Fruit fly (Drosophila melanogaster) whole organism, embryonic: ENCODE measurements around the gene tau.

ENCODE experiments used
- ATbp ChIP-seq: fragments of 200-800 bp; sonication (Bioruptor generic); optimal IDR thresholded peaks from 2 replicates; lab custom pipeline; 2017; ENCODE audit warnings: missing biosample characterization, mild to moderate bottlenecking, missing genetic modification characterization, missing genetic modification reagents
- Asciz ChIP-seq: fragments of 200-800 bp; sonication (Bioruptor generic); optimal IDR thresholded peaks from 2 replicates; lab custom pipeline; 2017; ENCODE audit warnings: missing biosample characterization, mild to moderate bottlenecking, missing genetic modification characterization, missing genetic modification reagents
- Awh ChIP-seq: fragments of 200-800 bp; sonication (Bioruptor generic); IDR thresholded peaks from 2 replicates; pipeline ENCODE4, ENCODE4 v1.3.6; 2022; ENCODE audit warnings: missing biosample characterization, missing genetic modification characterization
- Blimp-1 ChIP-seq: fragments of 200-800 bp; sonication (Bioruptor generic); optimal IDR thresholded peaks from 3 replicates; lab custom pipeline; 2018; ENCODE audit warnings: missing biosample characterization, missing genetic modification characterization, mild to moderate bottlenecking, moderate library complexity, missing genetic modification reagents
- CG10209 ChIP-seq: fragments of 200-800 bp; sonication (Bioruptor generic); optimal IDR thresholded peaks from 3 replicates; lab custom pipeline; 2017; ENCODE audit warnings: missing biosample characterization, mild to moderate bottlenecking, missing genetic modification characterization, missing genetic modification reagents
- CG11695 ChIP-seq: fragments of 200-800 bp; sonication (Bioruptor generic); IDR thresholded peaks from 3 replicates; pipeline ENCODE4 v1.3.6; 2022; ENCODE audit warnings: missing biosample characterization, missing genetic modification characterization
- CG12659 ChIP-seq: fragments of 200-800 bp; sonication (Bioruptor generic); optimal IDR thresholded peaks from 3 replicates; lab custom pipeline; 2017; ENCODE audit warnings: mild to moderate bottlenecking, missing biosample characterization, missing genetic modification reagents, missing genetic modification characterization
- CG15269 ChIP-seq: fragments of 200-800 bp; sonication (Bioruptor generic); optimal IDR thresholded peaks from 2 replicates; lab custom pipeline; 2018; ENCODE audit warnings: missing biosample characterization, mild to moderate bottlenecking, missing genetic modification characterization, moderate library complexity
- CG1603 ChIP-seq: fragments of 200-800 bp; sonication (Bioruptor generic); optimal IDR thresholded peaks from 2 replicates; lab custom pipeline; 2019; ENCODE audit warnings: missing biosample characterization, mild to moderate bottlenecking, missing genetic modification characterization, moderate library complexity
- CG16813 ChIP-seq: fragments of 200-800 bp; sonication (Bioruptor generic); IDR thresholded peaks from 3 replicates; pipeline ENCODE4 v1.3.6; 2022; ENCODE audit warnings: missing biosample characterization, missing genetic modification characterization; ENCODE audit not compliant: partially characterized antibody
- CG17359 ChIP-seq: fragments of 200-800 bp; sonication (Bioruptor generic); optimal IDR thresholded peaks from 3 replicates; lab custom pipeline; 2018; ENCODE audit warnings: missing biosample characterization, mild to moderate bottlenecking, missing genetic modification characterization, moderate library complexity
- CG18599 ChIP-seq: fragments of 200-800 bp; sonication (Bioruptor generic); optimal IDR thresholded peaks from 3 replicates; lab custom pipeline; 2017; ENCODE audit warnings: missing biosample characterization, missing genetic modification characterization, mild to moderate bottlenecking, moderate library complexity, missing genetic modification reagents
- CG2678 ChIP-seq: fragments of 200-800 bp; sonication (Bioruptor generic); optimal IDR thresholded peaks from 3 replicates; lab custom pipeline; 2019; ENCODE audit warnings: missing biosample characterization, mild to moderate bottlenecking, missing genetic modification characterization, moderate library complexity
- CG30403 ChIP-seq: fragments of 200-800 bp; sonication (Bioruptor generic); optimal IDR thresholded peaks from 3 replicates; lab custom pipeline; 2016; ENCODE audit warnings: missing biosample characterization, missing genetic modification characterization
- CG3163 ChIP-seq: fragments of 200-800 bp; sonication (Bioruptor generic); optimal IDR thresholded peaks from 3 replicates; lab custom pipeline; 2016; ENCODE audit warnings: missing biosample characterization, missing genetic modification characterization
- CG34224 ChIP-seq: fragments of 200-800 bp; sonication (Bioruptor generic); IDR thresholded peaks from 3 replicates; pipeline ENCODE4 v1.3.6; 2022; ENCODE audit warnings: missing biosample characterization, missing genetic modification characterization; ENCODE audit not compliant: partially characterized antibody
- CG4820 ChIP-seq: fragments of 200-800 bp; sonication (Bioruptor generic); optimal IDR thresholded peaks from 3 replicates; lab custom pipeline; 2016; ENCODE audit warnings: missing biosample characterization, missing genetic modification characterization
- CG6175 ChIP-seq: fragments of 200-800 bp; sonication (Bioruptor generic); IDR thresholded peaks from 3 replicates; pipeline ENCODE4 v1.3.6; 2022; ENCODE audit warnings: missing biosample characterization, missing genetic modification characterization
- CG6683 ChIP-seq: fragments of 200-800 bp; sonication (Bioruptor generic); optimal IDR thresholded peaks from 2 replicates; lab custom pipeline; 2017; ENCODE audit warnings: missing biosample characterization, mild to moderate bottlenecking, missing genetic modification characterization, missing genetic modification reagents
- CG9797 ChIP-seq: fragments of 200-800 bp; sonication (Bioruptor generic); optimal IDR thresholded peaks from 3 replicates; lab custom pipeline; 2018; ENCODE audit warnings: missing biosample characterization, mild to moderate bottlenecking, missing genetic modification characterization
- CHES-1-like ChIP-seq: fragments of 200-800 bp; sonication (Bioruptor generic); optimal IDR thresholded peaks from 2 replicates; lab custom pipeline; 2016; ENCODE audit warnings: missing biosample characterization, missing genetic modification characterization
- Hmr ChIP-seq: fragments of 200-800 bp; sonication (Bioruptor generic); optimal IDR thresholded peaks from 3 replicates; lab custom pipeline; 2017; ENCODE audit warnings: mild to moderate bottlenecking, missing biosample characterization, missing genetic modification reagents, missing genetic modification characterization
- Mad ChIP-seq: fragments of 200-800 bp; sonication (Bioruptor generic); optimal IDR thresholded peaks from 2 replicates; lab custom pipeline; 2016; ENCODE audit warnings: missing biosample characterization, missing genetic modification characterization
- NK7.1 ChIP-seq: fragments of 200-800 bp; sonication (Bioruptor generic); optimal IDR thresholded peaks from 3 replicates; lab custom pipeline; 2016; ENCODE audit warnings: missing biosample characterization, missing genetic modification characterization
- Oli ChIP-seq: fragments of 200-800 bp; sonication (Bioruptor generic); optimal IDR thresholded peaks from 2 replicates; lab custom pipeline; 2018; ENCODE audit warnings: missing biosample characterization, mild to moderate bottlenecking, missing genetic modification characterization, moderate library complexity
- Six4 ChIP-seq: fragments of 200-800 bp; sonication (Bioruptor generic); optimal IDR thresholded peaks from 2 replicates; lab custom pipeline; 2016; ENCODE audit warnings: missing biosample characterization, missing genetic modification characterization
- Sox102F ChIP-seq: fragments of 200-800 bp; sonication (Bioruptor generic); optimal IDR thresholded peaks from 2 replicates; lab custom pipeline; 2018; ENCODE audit warnings: missing biosample characterization, mild to moderate bottlenecking, missing genetic modification characterization, moderate library complexity
- Sry-δ ChIP-seq: fragments of 200-800 bp; sonication (Bioruptor generic); optimal IDR thresholded peaks from 2 replicates; lab custom pipeline; 2016; ENCODE audit warnings: missing biosample characterization, missing genetic modification characterization
- Taf1 ChIP-seq: fragments of 200-800 bp; sonication (Bioruptor generic); IDR thresholded peaks from 2 replicates; pipeline ENCODE4 v1.3.6; 2022; ENCODE audit warnings: missing biosample characterization, missing genetic modification characterization
- az2 ChIP-seq: fragments of 200-800 bp; sonication (Bioruptor generic); optimal IDR thresholded peaks from 3 replicates; lab custom pipeline; 2016; ENCODE audit warnings: missing biosample characterization, missing genetic modification characterization
- cas ChIP-seq: fragments of 200-800 bp; sonication (Bioruptor generic); IDR thresholded peaks from 2 replicates; pipeline ENCODE4 v1.3.6; 2022; ENCODE audit warnings: missing biosample characterization, missing genetic modification characterization
- cwo ChIP-seq: fragments of 200-800 bp; sonication (Bioruptor generic); optimal IDR thresholded peaks from 3 replicates; lab custom pipeline; 2017; ENCODE audit warnings: missing biosample characterization, missing genetic modification characterization, mild to moderate bottlenecking, moderate library complexity, missing genetic modification reagents
- en ChIP-seq: fragments of 200-800 bp; sonication (Bioruptor generic); optimal IDR thresholded peaks from 2 replicates; lab custom pipeline; 2016; ENCODE audit warnings: missing biosample characterization, missing genetic modification characterization
- grn ChIP-seq: fragments of 200-800 bp; sonication (Bioruptor generic); optimal IDR thresholded peaks from 3 replicates; lab custom pipeline; 2017; ENCODE audit warnings: missing biosample characterization, missing genetic modification characterization
- ind ChIP-seq: fragments of 200-800 bp; sonication (Bioruptor generic); optimal IDR thresholded peaks from 3 replicates; lab custom pipeline; 2016; ENCODE audit warnings: missing biosample characterization, missing genetic modification characterization
- kni ChIP-seq: fragments of 200-800 bp; sonication (Bioruptor generic); optimal IDR thresholded peaks from 3 replicates; lab custom pipeline; 2017; ENCODE audit warnings: mild to moderate bottlenecking, missing biosample characterization, missing genetic modification reagents, missing genetic modification characterization
- lbe ChIP-seq: fragments of 200-800 bp; sonication (Bioruptor generic); optimal IDR thresholded peaks from 2 replicates; lab custom pipeline; 2016; ENCODE audit warnings: missing biosample characterization, mild to moderate bottlenecking, missing genetic modification characterization
- lov ChIP-seq, 2 experiments: fragments of 200-800 bp in 1 of 2; fragments of >200 bp in 1 of 2; sonication (Bioruptor generic) in 1 of 2; IDR thresholded peaks in 1 of 2; optimal IDR thresholded peaks in 1 of 2; 2 replicates in 1 of 2; 3 replicates in 1 of 2; pipeline versions ENCODE4 v1.3.6 to Lab custom; 2017 to 2022; ENCODE audit warnings: missing biosample characterization in 1 of 2, missing genetic modification characterization in 1 of 2
- mam ChIP-seq: fragments of 200-800 bp; sonication (Bioruptor generic); optimal IDR thresholded peaks from 3 replicates; lab custom pipeline; 2016; ENCODE audit warnings: missing biosample characterization, missing genetic modification characterization
- nom ChIP-seq: fragments of 200-800 bp; sonication (Bioruptor generic); optimal IDR thresholded peaks from 2 replicates; lab custom pipeline; 2017; ENCODE audit warnings: missing biosample characterization, missing genetic modification characterization, mild to moderate bottlenecking, moderate library complexity, missing genetic modification reagents
- rib ChIP-seq: fragments of 200-800 bp; sonication (Bioruptor generic); IDR thresholded peaks from 2 replicates; pipeline ENCODE4 v1.3.6; 2022; ENCODE audit warnings: missing biosample characterization, missing genetic modification characterization
- sna ChIP-seq: fragments of 200-800 bp; sonication (Bioruptor generic); IDR thresholded peaks from 2 replicates; pipeline ENCODE4 v1.3.6; 2022; ENCODE audit warnings: missing biosample characterization, missing genetic modification characterization; ENCODE audit not compliant: partially characterized antibody
- sug ChIP-seq: fragments of 200-800 bp; optimal IDR thresholded peaks from 2 replicates; lab custom pipeline; 2019; ENCODE audit warnings: missing biosample characterization, mild to moderate bottlenecking, missing genetic modification characterization, moderate library complexity
- toy ChIP-seq: fragments of 200-800 bp; sonication (Bioruptor generic); IDR thresholded peaks from 2 replicates; pipeline ENCODE4 v1.3.6; 2022; ENCODE audit warnings: missing biosample characterization, missing genetic modification characterization
- z ChIP-seq: fragments of 200-800 bp; sonication (Bioruptor generic); IDR thresholded peaks from 3 replicates; pipeline ENCODE4 v1.3.6; 2022; ENCODE audit warnings: missing biosample characterization, missing genetic modification characterization
- zen2 ChIP-seq: fragments of 200-800 bp; sonication (Bioruptor generic); IDR thresholded peaks from 3 replicates; pipeline ENCODE4 v1.3.6; 2022; ENCODE audit warnings: missing biosample characterization, missing genetic modification characterization; ENCODE audit not compliant: partially characterized antibody

tau gene

dm6 chr3R:27605534-27606250, 51.1 kb downstream of the tau start (continued):
- peak; percentile 12; the same call in 1 of the 3 replicates for TF ChIP-seq CG6175 (GFP tag; lab: Robert Waterston, UW)
- peak; percentile 8 for TF ChIP-seq CG15269 (tag; lab: Kevin White, UChicago)
- no peak for TF ChIP-seq ATbp (GFP tag; lab: Kevin White, UChicago)
- no peak for TF ChIP-seq z (GFP tag; lab: Robert Waterston, UW)
- no peak for TF ChIP-seq zen2 (GFP tag; lab: Robert Waterston, UW)
- no peak for TF ChIP-seq CG9797
- no peak for TF ChIP-seq CG34224 (GFP tag; lab: Robert Waterston, UW)
- peak; percentile 81 for TF ChIP-seq sug (tag; lab: Kevin White, UChicago)
- no peak for TF ChIP-seq CG12659
- TF ChIP-seq CG1603: no peak
- TF ChIP-seq lov (optimal IDR thresholded peaks at IDR 0.05; lab: Kevin White, UChicago): no peak
- no peak for TF ChIP-seq lov (GFP tag; IDR thresholded peaks at IDR 0.05; lab: Robert Waterston, UW)
- peak; percentile 26 for TF ChIP-seq Hmr (GFP tag; lab: Kevin White, UChicago)
- TF ChIP-seq sna (GFP tag; lab: Robert Waterston, UW): 0 out of 2 replicates have a peak, but pooled peaks have one; percentile 40
- TF ChIP-seq grn (GFP tag; lab: Kevin White, UChicago): peak; percentile 68
- TF ChIP-seq nom: no peak
- no peak for TF ChIP-seq Sry-δ (GFP tag; lab: Kevin White, UChicago)
- no peak for TF ChIP-seq Asciz (GFP tag; lab: Kevin White, UChicago)
- no peak for TF ChIP-seq CHES-1-like
- TF ChIP-seq CG2678 (tag; lab: Kevin White, UChicago): peak; percentile 47
- 0 out of 2 replicates have a peak, but pooled peaks have one; percentile 9 for TF ChIP-seq Awh
- no peak for TF ChIP-seq en (GFP tag; lab: Kevin White, UChicago)
- TF ChIP-seq cas (GFP tag; lab: Robert Waterston, UW): no peak
- TF ChIP-seq Taf1 (GFP tag; lab: Robert Waterston, UW): no peak

dm6 chr3R:27604636-27605443, 52.0 kb downstream of the tau start:
- peak; percentile 19 for TF ChIP-seq mam (GFP tag; lab: Kevin White, UChicago)
- TF ChIP-seq Sox102F (GFP tag; lab: Kevin White, UChicago): peak; percentile 9
- no peak for TF ChIP-seq lbe
- TF ChIP-seq NK7.1: no peak
- peak; percentile 58 for TF ChIP-seq CG30403 (GFP tag; lab: Kevin White, UChicago)
- TF ChIP-seq CG16813 (GFP tag; lab: Robert Waterston, UW): no peak
- TF ChIP-seq az2: peak; percentile 2
- TF ChIP-seq CG6683 (GFP tag; lab: Kevin White, UChicago): no peak
- TF ChIP-seq kni (GFP tag; lab: Kevin White, UChicago): no peak
- TF ChIP-seq cwo (GFP tag; lab: Kevin White, UChicago): peak; percentile 7
- no peak for TF ChIP-seq rib (GFP tag; lab: Robert Waterston, UW)
- TF ChIP-seq Six4: peak; percentile 35
- no peak for TF ChIP-seq toy (GFP tag; lab: Robert Waterston, UW)
- TF ChIP-seq CG10209 (GFP tag; lab: Kevin White, UChicago): peak; percentile 19
- peak; percentile 7 for TF ChIP-seq CG17359
- peak; percentile 46 for TF ChIP-seq Oli (tag; lab: Kevin White, UChicago)
- no peak for TF ChIP-seq Mad (GFP tag; lab: Kevin White, UChicago)
- TF ChIP-seq ind (GFP tag; lab: Kevin White, UChicago): peak; percentile 24
- 0 out of 3 replicates have a peak, but pooled peaks have one; percentile 17 for TF ChIP-seq CG11695 (GFP tag; lab: Robert Waterston, UW)
- TF ChIP-seq Blimp-1 (GFP tag; lab: Kevin White, UChicago): peak; percentile 21
- peak; percentile 14 for TF ChIP-seq CG18599 (GFP tag; lab: Kevin White, UChicago)
- no peak for TF ChIP-seq CG3163 (GFP tag; lab: Kevin White, UChicago)
- no peak for TF ChIP-seq CG4820
